Worm (Caenorhabditis elegans): ENCODE measurements around the gene sinh-1.
A peak's percentile ranks its signal among the peaks of the same experiment; 100 is the strongest.

sinh-1 gene

ce11 chrII:12226192-12226591 is 1.9 kb upstream of the sinh-1 start:
- TF ChIP-seq nhr-237 (tag; optimal IDR thresholded peaks at IDR 0.05), result no peak
- no peak for TF ChIP-seq php-3 (GFP tag; IDR thresholded peaks at IDR 0.05)
- no peak for TF ChIP-seq sdz-12 (GFP tag; optimal IDR thresholded peaks at IDR 0.05)
- no peak for TF ChIP-seq ztf-11 (tag; optimal IDR thresholded peaks at IDR 0.05)
- no peak for TF ChIP-seq F37D6.2 (tag; optimal IDR thresholded peaks at IDR 0.05)
- TF ChIP-seq set-16 (GFP tag; IDR thresholded peaks at IDR 0.05), result peak; percentile 88
- TF ChIP-seq duxl-1 (tag; optimal IDR thresholded peaks at IDR 0.05; ENCODE audit: poor library complexity), result no peak
- no peak for TF ChIP-seq snpc-1.2 (GFP tag; IDR thresholded peaks at IDR 0.05)

- TF ChIP-seq Y5F2A.4 (GFP tag; optimal IDR thresholded peaks at IDR 0.05) (no peak), D1046.2 (GFP tag; IDR thresholded peaks at IDR 0.05) (no peak), aly-2 (tag; optimal IDR thresholded peaks at IDR 0.05) (no peak), mxl-2 (GFP tag; conservative IDR thresholded peaks at IDR 0.05) (no peak), nhr-28 (tag; optimal IDR thresholded peaks at IDR 0.05) (peak; percentile 55), tag-97 (GFP tag; IDR thresholded peaks at IDR 0.05) (no peak), unc-62 (GFP tag; optimal IDR thresholded peaks at IDR 0.05 in 1 of 2) (peak in 1 of 2 experiments; percentile 85), unc-62 (tag; optimal IDR thresholded peaks at IDR 0.05) (no peak), zag-1 (tag; optimal IDR thresholded peaks at IDR 0.05) (no peak), R02D3.7 (tag; optimal IDR thresholded peaks at IDR 0.05) (no peak), ceh-44 (GFP tag; IDR thresholded peaks at IDR 0.05) (no peak), unc-39 (tag; optimal IDR thresholded peaks at IDR 0.05) (no peak), fkh-10 (GFP tag; optimal IDR thresholded peaks at IDR 0.05) (no peak), dmd-6 (GFP tag; IDR thresholded peaks at IDR 0.05) (no peak), lsy-2 (tag; optimal IDR thresholded peaks at IDR 0.05) (peak in 1 of 2 experiments; percentile 52), sdz-12 (GFP tag; optimal IDR thresholded peaks at IDR 0.05) (no peak), ctbp-1 (GFP tag; IDR thresholded peaks at IDR 0.05) (no peak), nhr-41 (GFP tag; IDR thresholded peaks at IDR 0.05) (no peak), lin-38 (GFP tag; IDR thresholded peaks at IDR 0.05) (no peak), aha-1 (tag) (peak; percentile 48), lir-3 (tag; optimal IDR thresholded peaks at IDR 0.05) (no peak), fos-1 (tag; optimal IDR thresholded peaks at IDR 0.05) (no peak), F26F4.8 (GFP tag; conservative IDR thresholded peaks at IDR 0.05) (no peak), ztf-11 (tag; optimal IDR thresholded peaks at IDR 0.05) (no peak), nhr-10 (tag; optimal IDR thresholded peaks at IDR 0.05) (no peak), lin-13 (GFP tag; optimal IDR thresholded peaks at IDR 0.05) (no peak), nhr-6 (tag; optimal IDR thresholded peaks at IDR 0.05) (no peak), nhr-48 (tag; optimal IDR thresholded peaks at IDR 0.05) (no peak), F37D6.2 (tag; optimal IDR thresholded peaks at IDR 0.05) (no peak), dmd-8 (GFP tag; IDR thresholded peaks at IDR 0.05) (no peak), F49E8.2 (tag; optimal IDR thresholded peaks at IDR 0.05; ENCODE audit: borderline replicate concordance) (no peak)
Observed at ce11 chrII:12237555-12237954, 9.4 kb downstream of the sinh-1 start.

- TF ChIP-seq unc-39 (tag; optimal IDR thresholded peaks at IDR 0.05), result no peak
- TF ChIP-seq T20F7.1 (GFP tag; optimal IDR thresholded peaks at IDR 0.05), result no peak
- peak in 1 of 2 experiments; percentile 32 for TF ChIP-seq lsy-2 (tag; optimal IDR thresholded peaks at IDR 0.05)
- TF ChIP-seq nhr-11 (tag; optimal IDR thresholded peaks at IDR 0.05), result no peak
- peak; percentile 18 for TF ChIP-seq nhr-25 (tag; optimal IDR thresholded peaks at IDR 0.05; ENCODE audit: borderline replicate concordance, insufficient read depth)
- TF ChIP-seq nhr-28 (tag; optimal IDR thresholded peaks at IDR 0.05), result peak; percentile 53
Observed at ce11 chrII:12239449-12239848, 11.3 kb downstream of the sinh-1 start.
